Fruit fly (Drosophila melanogaster): ENCODE measurements around the gene tHMG2.

tHMG2 gene

DNA sequence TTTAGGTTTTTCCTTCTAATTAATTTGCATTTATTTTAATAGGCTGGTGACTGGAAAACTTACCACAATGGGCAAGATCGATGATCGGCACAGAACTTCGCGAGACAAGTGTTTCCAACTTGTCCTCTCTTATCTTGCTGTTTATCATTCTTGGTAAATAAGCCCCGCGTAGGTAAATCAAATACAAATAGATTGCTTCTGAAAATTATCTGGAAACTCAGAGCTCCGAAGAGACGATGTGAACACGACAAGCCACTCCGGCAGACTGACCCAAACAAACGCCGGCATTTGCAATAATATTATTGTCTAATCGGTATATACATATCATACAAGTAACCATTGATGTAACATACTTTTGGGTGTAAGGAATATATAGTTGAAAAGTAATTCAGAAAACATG lies 37.6 kb downstream of the tHMG2 start, which contains the start of gene CG33099 (continued):
- TF ChIP-seq D19A (tag; optimal IDR thresholded peaks at IDR 0.05): no peak
- TF ChIP-seq fd64A (GFP tag; optimal IDR thresholded peaks at IDR 0.05): peak; percentile 2
- TF ChIP-seq Mrtf (GFP tag; IDR thresholded peaks at IDR 0.05): no peak
- no peak for TF ChIP-seq oc (tag; optimal IDR thresholded peaks at IDR 0.05)
- TF ChIP-seq CG10543 (GFP tag; optimal IDR thresholded peaks at IDR 0.05): peak; percentile 68
- no peak for TF ChIP-seq vfl (GFP tag; optimal IDR thresholded peaks at IDR 0.05)
- peak; percentile 7 for TF ChIP-seq CG10267 (tag; optimal IDR thresholded peaks at IDR 0.05)
- peak; percentile 0 for TF ChIP-seq Sox100B (GFP tag; optimal IDR thresholded peaks at IDR 0.05)
- no peak for TF ChIP-seq emc (GFP tag; optimal IDR thresholded peaks at IDR 0.05)
- TF ChIP-seq CG17612 (GFP tag; IDR thresholded peaks at IDR 0.05): no peak
- TF ChIP-seq CG13894 (tag; optimal IDR thresholded peaks at IDR 0.05): peak; percentile 23
- TF ChIP-seq gsb (GFP tag; IDR thresholded peaks at IDR 0.05): no peak
- no peak; the same call in 1 of the 2 replicates for TF ChIP-seq CG31441 (GFP tag; IDR thresholded peaks at IDR 0.05)
- no peak for TF ChIP-seq al (GFP tag; IDR thresholded peaks at IDR 0.05)
- TF ChIP-seq Oli (tag; optimal IDR thresholded peaks at IDR 0.05): no peak
- TF ChIP-seq CG3726 (GFP tag; IDR thresholded peaks at IDR 0.05): no peak
- TF ChIP-seq CG12219 (GFP tag; optimal IDR thresholded peaks at IDR 0.05): peak; percentile 22
- TF ChIP-seq disco-r (GFP tag; optimal IDR thresholded peaks at IDR 0.05): no peak
- no peak for TF ChIP-seq CG6254 (GFP tag; optimal IDR thresholded peaks at IDR 0.05)
- no peak for TF ChIP-seq MBD-R2 (GFP tag; IDR thresholded peaks at IDR 0.05)
- TF ChIP-seq usp (GFP tag; optimal IDR thresholded peaks at IDR 0.05): no peak
- TF ChIP-seq ap (GFP tag; IDR thresholded peaks at IDR 0.05): no peak
- TF ChIP-seq Mad (GFP tag; optimal IDR thresholded peaks at IDR 0.05): peak; percentile 31
- TF ChIP-seq ham (GFP tag; IDR thresholded peaks at IDR 0.05): no peak
- TF ChIP-seq CG13624 (GFP tag; optimal IDR thresholded peaks at IDR 0.05): no peak
- TF ChIP-seq HHEX (GFP tag; optimal IDR thresholded peaks at IDR 0.05): peak; percentile 29
- TF ChIP-seq CG30431 (GFP tag; optimal IDR thresholded peaks at IDR 0.05): no peak
- TF ChIP-seq CG10366 (GFP tag; IDR thresholded peaks at IDR 0.05): no peak
- no peak for TF ChIP-seq btn (GFP tag; optimal IDR thresholded peaks at IDR 0.05)
- TF ChIP-seq CG14050 (GFP tag; IDR thresholded peaks at IDR 0.05): no peak
- TF ChIP-seq gfzf (GFP tag; optimal IDR thresholded peaks at IDR 0.05): no peak
- TF ChIP-seq CG17385 (GFP tag; optimal IDR thresholded peaks at IDR 0.05): peak; percentile 31
- no peak for TF ChIP-seq CG8478 (optimal IDR thresholded peaks at IDR 0.05)
- peak; percentile 9 for TF ChIP-seq slp2 (GFP tag; optimal IDR thresholded peaks at IDR 0.05)
- TF ChIP-seq Lhr (GFP tag; optimal IDR thresholded peaks at IDR 0.05): no peak
- no peak for TF ChIP-seq z (GFP tag; IDR thresholded peaks at IDR 0.05)
- TF ChIP-seq onecut (GFP tag; IDR thresholded peaks at IDR 0.05): no peak
- TF ChIP-seq CG6813 (GFP tag; optimal IDR thresholded peaks at IDR 0.05): peak; percentile 65
- TF ChIP-seq MESR4 (GFP tag; optimal IDR thresholded peaks at IDR 0.05): no peak
- no peak for TF ChIP-seq zen2 (GFP tag; IDR thresholded peaks at IDR 0.05; ENCODE audit: partially characterized antibody)
- TF ChIP-seq CG18619 (GFP tag; optimal IDR thresholded peaks at IDR 0.05): peak; percentile 21
- TF ChIP-seq CHES-1-like (GFP tag; optimal IDR thresholded peaks at IDR 0.05): peak; percentile 40
- TF ChIP-seq CG8290 (GFP tag; optimal IDR thresholded peaks at IDR 0.05): no peak
- peak in 1 of 2 experiments; percentile 69 for TF ChIP-seq CG8290 (tag; optimal IDR thresholded peaks at IDR 0.05)
- no peak for TF ChIP-seq CG6175 (GFP tag; IDR thresholded peaks at IDR 0.05)
- TF ChIP-seq Ptx1 (GFP tag; IDR thresholded peaks at IDR 0.05): no peak
- no peak for TF ChIP-seq tgo (GFP tag; IDR thresholded peaks at IDR 0.05)
- no peak for TF ChIP-seq ewg (GFP tag; optimal IDR thresholded peaks at IDR 0.05)
- TF ChIP-seq Mes4 (GFP tag; optimal IDR thresholded peaks at IDR 0.05): no peak
- no peak for TF ChIP-seq CG34224 (GFP tag; IDR thresholded peaks at IDR 0.05; ENCODE audit: partially characterized antibody)
- TF ChIP-seq CG4424 (GFP tag; optimal IDR thresholded peaks at IDR 0.05): no peak
- TF ChIP-seq nau (GFP tag; optimal IDR thresholded peaks at IDR 0.05): peak; percentile 47
- TF ChIP-seq CG7963 (GFP tag; IDR thresholded peaks at IDR 0.05; ENCODE audit: partially characterized antibody): no peak
